Fruit fly (Drosophila melanogaster) whole organism, adult: ENCODE results near the gene CG8492.
A peak's percentile ranks its signal among the peaks of the same experiment; 100 is the strongest.

Experiments used
- CG12768 ChIP-seq: fragments of 200-800 bp; sonication (Bioruptor generic); optimal IDR thresholded peaks from 2 replicates; lab custom pipeline; 2017; ENCODE audit warnings: missing biosample characterization, missing genetic modification characterization, mild to moderate bottlenecking, moderate library complexity, missing genetic modification reagents
- CG14711 ChIP-seq: fragments of 200-800 bp; sonication (Bioruptor generic); optimal IDR thresholded peaks from 2 replicates; lab custom pipeline; 2018; ENCODE audit warnings: missing biosample characterization, mild to moderate bottlenecking, missing genetic modification characterization, moderate library complexity
- CG1620 ChIP-seq: fragments of 200-800 bp; sonication (Bioruptor generic); optimal IDR thresholded peaks from 2 replicates; lab custom pipeline; 2016; ENCODE audit warnings: missing biosample characterization, missing genetic modification characterization
- CG33017 ChIP-seq: fragments of 200-800 bp; sonication (Bioruptor generic); optimal IDR thresholded peaks from 2 replicates; lab custom pipeline; 2018; ENCODE audit warnings: missing biosample characterization, mild to moderate bottlenecking, missing genetic modification characterization, moderate library complexity
- CG5204 ChIP-seq: fragments of 200-800 bp; sonication (Bioruptor generic); optimal IDR thresholded peaks from 2 replicates; lab custom pipeline; 2016; ENCODE audit warnings: missing biosample characterization, missing genetic modification characterization
- CG7045 ChIP-seq: fragments of 200-800 bp; sonication (Bioruptor generic); optimal IDR thresholded peaks from 2 replicates; lab custom pipeline; 2017; ENCODE audit warnings: missing biosample characterization, mild to moderate bottlenecking, missing genetic modification characterization
- Hr96 ChIP-seq: fragments of 200-800 bp; sonication (Bioruptor generic); optimal IDR thresholded peaks from 2 replicates; lab custom pipeline; 2016; ENCODE audit warnings: missing biosample characterization, missing genetic modification characterization
- Mnt ChIP-seq: fragments of 200-800 bp; sonication (Bioruptor generic); optimal IDR thresholded peaks from 2 replicates; lab custom pipeline; 2016; ENCODE audit warnings: missing biosample characterization, mild to moderate bottlenecking, missing genetic modification characterization
- cic ChIP-seq: fragments of 200-800 bp; sonication (Bioruptor generic); optimal IDR thresholded peaks from 2 replicates; lab custom pipeline; 2017; ENCODE audit warnings: missing biosample characterization, mild to moderate bottlenecking, missing genetic modification characterization, moderate library complexity
- cnc ChIP-seq, 2 experiments: fragments of >200 bp; optimal IDR thresholded peaks; 2 replicates each; lab custom pipeline; 2017
- kay ChIP-seq: fragments of 200-800 bp; sonication (Bioruptor generic); peaks from one replicate; lab custom pipeline; 2016; ENCODE audit warnings: missing biosample characterization, missing genetic modification characterization, borderline replicate concordance
- ovo ChIP-seq: fragments of 200-800 bp; sonication (Bioruptor generic); optimal IDR thresholded peaks from 2 replicates; lab custom pipeline; 2016; ENCODE audit warnings: missing biosample characterization, missing genetic modification characterization
- pad ChIP-seq: fragments of 200-800 bp; sonication (Bioruptor generic); optimal IDR thresholded peaks from 3 replicates; lab custom pipeline; 2017; ENCODE audit warnings: missing biosample characterization, missing genetic modification characterization, mild to moderate bottlenecking, moderate library complexity, missing genetic modification reagents
- tj ChIP-seq: fragments of 200-800 bp; sonication (Bioruptor generic); optimal IDR thresholded peaks from 3 replicates; lab custom pipeline; 2017; ENCODE audit warnings: missing biosample characterization, mild to moderate bottlenecking, missing genetic modification characterization, moderate library complexity

dm6 chr3L:7781353-7782050, 49.5 kb upstream of the CG8492 start:
- TF ChIP-seq kay (GFP tag; lab: Kevin White, UChicago): peak; percentile 95
- no peak for TF ChIP-seq CG7045 (GFP tag; lab: Kevin White, UChicago)
- no peak for TF ChIP-seq cic (GFP tag; lab: Kevin White, UChicago)
- no peak for TF ChIP-seq CG33017 (tag; lab: Kevin White, UChicago)
- no peak for TF ChIP-seq CG14711
- TF ChIP-seq CG1620 (GFP tag; lab: Kevin White, UChicago): no peak
- TF ChIP-seq pad (GFP tag; lab: Kevin White, UChicago): no peak
- TF ChIP-seq ovo (GFP tag; lab: Kevin White, UChicago): no peak
- TF ChIP-seq CG12768 (GFP tag; lab: Kevin White, UChicago): no peak
- TF ChIP-seq tj (GFP tag; lab: Kevin White, UChicago): no peak
- no peak for TF ChIP-seq CG5204 (GFP tag; lab: Kevin White, UChicago)
- TF ChIP-seq cnc (optimal IDR thresholded peaks at IDR 0.05; lab: Kevin White, UChicago): peak; percentile 42 to 77
- peak; percentile 6 for TF ChIP-seq Mnt (GFP tag; lab: Kevin White, UChicago)
- no peak for TF ChIP-seq Hr96 (GFP tag; lab: Kevin White, UChicago)
